Worm (Caenorhabditis elegans): Measurements from ENCODE around the gene far-1.

Gene far-1

DNA sequence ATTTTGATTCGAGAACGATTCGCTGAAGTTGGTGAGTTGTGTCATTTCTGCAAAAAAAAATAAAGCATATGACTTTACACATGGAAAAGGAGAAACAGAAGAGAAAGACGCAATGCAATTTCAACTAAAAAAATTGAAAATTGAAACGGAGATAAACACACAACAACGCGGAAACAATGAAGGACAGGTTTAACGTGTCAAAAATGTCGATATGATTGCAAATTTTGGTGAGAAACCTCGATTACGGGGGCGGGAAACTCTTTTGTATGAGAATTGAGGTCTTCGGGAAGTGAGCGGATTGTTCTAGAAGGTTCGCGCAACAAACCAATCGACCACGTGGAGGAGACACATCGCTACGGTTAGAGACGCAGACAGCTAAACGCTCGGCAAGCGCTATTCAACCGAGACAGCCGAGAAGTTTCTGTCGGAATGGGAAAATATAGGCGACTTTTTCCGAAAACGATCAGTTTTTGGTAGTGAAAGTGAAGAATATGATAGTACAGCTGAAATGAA lies 27.2 kb downstream of the far-1 start, which contains the start of gene R107.5 (continued):
- TF ChIP-seq ceh-30 (tag; optimal IDR thresholded peaks at IDR 0.05) (peak; percentile 91), madf-2 (tag; optimal IDR thresholded peaks at IDR 0.05) (peak; percentile 38), nhr-11 (tag; optimal IDR thresholded peaks at IDR 0.05) (no peak), pag-3 (tag; optimal IDR thresholded peaks at IDR 0.05; ENCODE audit: borderline replicate concordance) (no peak), ceh-24 (tag; optimal IDR thresholded peaks at IDR 0.05) (no peak), ceh-9 (tag; optimal IDR thresholded peaks at IDR 0.05) (no peak), ceh-19 (GFP tag; optimal IDR thresholded peaks at IDR 0.05) (peak; percentile 65), K09A11.1 (tag; optimal IDR thresholded peaks at IDR 0.05; ENCODE audit: insufficient read depth) (peak; percentile 88), nhr-232 (tag; optimal IDR thresholded peaks at IDR 0.05) (no peak), C38D4.7 (GFP tag; optimal IDR thresholded peaks at IDR 0.05) (no peak), ceh-31 (tag; optimal IDR thresholded peaks at IDR 0.05) (peak; percentile 93), lim-6 (tag; optimal IDR thresholded peaks at IDR 0.05) (peak; percentile 44), dve-1 (tag; optimal IDR thresholded peaks at IDR 0.05) (peak; percentile 31), pha-2 (tag; optimal IDR thresholded peaks at IDR 0.05) (peak; percentile 28), ahr-1 (tag; optimal IDR thresholded peaks at IDR 0.05) (no peak), fax-1 (tag; optimal IDR thresholded peaks at IDR 0.05) (no peak), elt-2 (tag; optimal IDR thresholded peaks at IDR 0.05) (peak; percentile 29), F13H6.1 (tag; optimal IDR thresholded peaks at IDR 0.05) (no peak), unc-3 (GFP tag; conservative IDR thresholded peaks at IDR 0.05) (no peak), unc-3 (tag; optimal IDR thresholded peaks at IDR 0.05) (no peak), dmd-4 (tag; optimal IDR thresholded peaks at IDR 0.05; ENCODE audit: borderline replicate concordance) (no peak), pax-1 (tag; optimal IDR thresholded peaks at IDR 0.05) (peak; percentile 97), ceh-45 (GFP tag; IDR thresholded peaks at IDR 0.05) (no peak), syd-9 (tag; optimal IDR thresholded peaks at IDR 0.05) (peak; percentile 87), ets-4 (tag; optimal IDR thresholded peaks at IDR 0.05) (peak; percentile 45), tbx-2 (tag; optimal IDR thresholded peaks at IDR 0.05) (peak; percentile 90), unc-86 (tag; optimal IDR thresholded peaks at IDR 0.05) (peak; percentile 57), ceh-34 (tag; optimal IDR thresholded peaks at IDR 0.05) (peak; percentile 85), unc-42 (tag; optimal IDR thresholded peaks at IDR 0.05) (peak; percentile 49), ceh-48 (tag; optimal IDR thresholded peaks at IDR 0.05) (peak; percentile 38), ztf-16 (tag; optimal IDR thresholded peaks at IDR 0.05) (peak; percentile 42), lin-11 (tag; optimal IDR thresholded peaks at IDR 0.05) (no peak), unc-55 (GFP tag; optimal IDR thresholded peaks at IDR 0.05) (peak; percentile 97), rnt-1 (tag; optimal IDR thresholded peaks at IDR 0.05) (peak; percentile 93), ceh-2 (tag; optimal IDR thresholded peaks at IDR 0.05) (peak; percentile 8), sdc-2 (tag; optimal IDR thresholded peaks at IDR 0.05) (peak; percentile 8), sox-2 (GFP tag; IDR thresholded peaks at IDR 0.05) (peak; percentile 58), ceh-14 (tag; optimal IDR thresholded peaks at IDR 0.05) (peak; percentile 56), hlh-6 (tag; optimal IDR thresholded peaks at IDR 0.05) (no peak), che-1 (tag; optimal IDR thresholded peaks at IDR 0.05) (no peak), ref-2 (tag; optimal IDR thresholded peaks at IDR 0.05) (peak; percentile 95), hlh-15 (tag; optimal IDR thresholded peaks at IDR 0.05) (no peak), ceh-18 (tag; optimal IDR thresholded peaks at IDR 0.05) (peak; percentile 81), odd-2 (tag; optimal IDR thresholded peaks at IDR 0.05) (no peak), pros-1 (tag; optimal IDR thresholded peaks at IDR 0.05) (peak; percentile 3), tbx-7 (tag; optimal IDR thresholded peaks at IDR 0.05) (no peak), sox-4 (tag; optimal IDR thresholded peaks at IDR 0.05) (no peak), ceh-6 (GFP tag; optimal IDR thresholded peaks at IDR 0.05) (no peak), K02D7.2 (tag; optimal IDR thresholded peaks at IDR 0.05) (peak; percentile 15), zip-5 (tag; optimal IDR thresholded peaks at IDR 0.05) (no peak), C08G9.2 (tag; optimal IDR thresholded peaks at IDR 0.05) (peak; percentile 42), ama-1 (optimal IDR thresholded peaks at IDR 0.05) (no peak), eyg-1 (tag; optimal IDR thresholded peaks at IDR 0.05) (no peak)
